Fruit fly (Drosophila melanogaster) whole organism, embryonic: ENCODE results near the gene CG34163.

Experiments
- Asciz ChIP-seq: fragments of 200-800 bp; sonication (Bioruptor generic); optimal IDR thresholded peaks from 2 replicates; lab custom pipeline; 2017; ENCODE audit warnings: missing biosample characterization, mild to moderate bottlenecking, missing genetic modification characterization, missing genetic modification reagents
- Atf-2 ChIP-seq: fragments of 200-800 bp; sonication (Bioruptor generic); optimal IDR thresholded peaks from 2 replicates; lab custom pipeline; 2016; ENCODE audit warnings: missing biosample characterization, missing genetic modification characterization
- BtbVII ChIP-seq: fragments of 200-800 bp; sonication (Bioruptor generic); optimal IDR thresholded peaks from 3 replicates; lab custom pipeline; 2017; ENCODE audit warnings: missing biosample characterization, mild to moderate bottlenecking, missing genetic modification characterization
- CG10321 ChIP-seq: fragments of 200-800 bp; sonication (Bioruptor generic); IDR thresholded peaks from 2 replicates; pipeline ENCODE4 v1.3.6; 2022; ENCODE audit warnings: missing biosample characterization, missing genetic modification characterization
- CG10431 ChIP-seq: fragments of 200-800 bp; sonication (Bioruptor generic); optimal IDR thresholded peaks from 3 replicates; lab custom pipeline; 2018; ENCODE audit warnings: missing biosample characterization, mild to moderate bottlenecking, missing genetic modification characterization
- CG10462 ChIP-seq: fragments of 200-800 bp; sonication (Bioruptor generic); optimal IDR thresholded peaks from 2 replicates; lab custom pipeline; 2016; ENCODE audit warnings: missing biosample characterization, missing genetic modification characterization
- CG12219 ChIP-seq: fragments of 200-800 bp; sonication (Bioruptor generic); optimal IDR thresholded peaks from 3 replicates; lab custom pipeline; 2018; ENCODE audit warnings: missing biosample characterization, mild to moderate bottlenecking, missing genetic modification characterization
- CG13624 ChIP-seq: fragments of 200-800 bp; sonication (Bioruptor generic); optimal IDR thresholded peaks from 2 replicates; lab custom pipeline; 2016; ENCODE audit warnings: missing biosample characterization, missing genetic modification characterization
- CG15269 ChIP-seq: fragments of 200-800 bp; sonication (Bioruptor generic); optimal IDR thresholded peaks from 2 replicates; lab custom pipeline; 2018; ENCODE audit warnings: missing biosample characterization, mild to moderate bottlenecking, missing genetic modification characterization, moderate library complexity
- CG16779 ChIP-seq: fragments of 200-800 bp; sonication (Bioruptor generic); IDR thresholded peaks from 2 replicates; pipeline ENCODE4 v1.3.6; 2022; ENCODE audit warnings: missing biosample characterization, missing genetic modification characterization
- CG16863 ChIP-seq: fragments of 200-800 bp; sonication (Bioruptor generic); optimal IDR thresholded peaks from 3 replicates; lab custom pipeline; 2016; ENCODE audit warnings: missing biosample characterization, missing genetic modification characterization
- CG17186 ChIP-seq: fragments of 200-800 bp; sonication (Bioruptor generic); optimal IDR thresholded peaks from 3 replicates; lab custom pipeline; 2017; ENCODE audit warnings: missing biosample characterization, missing genetic modification reagents, missing genetic modification characterization
- CG17361 ChIP-seq: fragments of 200-800 bp; sonication (Bioruptor generic); IDR thresholded peaks from 3 replicates; pipeline ENCODE4 v1.3.6; 2022; ENCODE audit warnings: missing biosample characterization, missing genetic modification characterization
- CG17912 ChIP-seq: fragments of 200-800 bp; sonication (Bioruptor generic); optimal IDR thresholded peaks from 2 replicates; lab custom pipeline; 2018; ENCODE audit warnings: missing biosample characterization, mild to moderate bottlenecking, missing genetic modification characterization
- CG3838 ChIP-seq: fragments of 200-800 bp; sonication (Bioruptor generic); optimal IDR thresholded peaks from 3 replicates; lab custom pipeline; 2016; ENCODE audit warnings: missing biosample characterization, missing genetic modification characterization
- CG4820 ChIP-seq: fragments of 200-800 bp; sonication (Bioruptor generic); optimal IDR thresholded peaks from 3 replicates; lab custom pipeline; 2016; ENCODE audit warnings: missing biosample characterization, missing genetic modification characterization
- CG7839 ChIP-seq: fragments of 200-800 bp; sonication (Bioruptor generic); optimal IDR thresholded peaks from 3 replicates; lab custom pipeline; 2018; ENCODE audit warnings: missing biosample characterization, mild to moderate bottlenecking, missing genetic modification characterization, moderate library complexity
- CG8089 ChIP-seq: fragments of 200-800 bp; sonication (Bioruptor generic); optimal IDR thresholded peaks from 3 replicates; lab custom pipeline; 2016; ENCODE audit warnings: missing biosample characterization, missing genetic modification characterization
- CHES-1-like ChIP-seq: fragments of 200-800 bp; sonication (Bioruptor generic); optimal IDR thresholded peaks from 2 replicates; lab custom pipeline; 2016; ENCODE audit warnings: missing biosample characterization, missing genetic modification characterization
- Camta ChIP-seq: fragments of 200-800 bp; sonication (Bioruptor generic); optimal IDR thresholded peaks from 2 replicates; lab custom pipeline; 2016; ENCODE audit warnings: missing biosample characterization, missing genetic modification characterization
- CoRest ChIP-seq: fragments of 200-800 bp; sonication (Bioruptor generic); optimal IDR thresholded peaks from 3 replicates; lab custom pipeline; 2018; ENCODE audit warnings: missing biosample characterization, mild to moderate bottlenecking, missing genetic modification characterization, moderate library complexity
- CrebB ChIP-seq: fragments of 200-800 bp; sonication (Bioruptor generic); optimal IDR thresholded peaks from 3 replicates; lab custom pipeline; 2018; ENCODE audit warnings: missing biosample characterization, mild to moderate bottlenecking, missing genetic modification characterization
- Dip3 ChIP-seq: fragments of 200-800 bp; sonication (Bioruptor generic); optimal IDR thresholded peaks from 3 replicates; lab custom pipeline; 2016; ENCODE audit warnings: missing biosample characterization, missing genetic modification characterization
- Doc3 ChIP-seq: fragments of 200-800 bp; sonication (Bioruptor generic); IDR thresholded peaks from 3 replicates; pipeline ENCODE4 v1.3.6; 2022; ENCODE audit warnings: missing biosample characterization, missing genetic modification characterization; ENCODE audit not compliant: partially characterized antibody
- Ets65A ChIP-seq: fragments of 200-800 bp; sonication (Bioruptor generic); peaks from one replicate; lab custom pipeline; 2016; ENCODE audit warnings: missing biosample characterization, missing genetic modification characterization
- Ets97D ChIP-seq: fragments of 200-800 bp; sonication (Bioruptor generic); optimal IDR thresholded peaks from 3 replicates; lab custom pipeline; 2016; ENCODE audit warnings: missing biosample characterization, missing genetic modification characterization
- Hmr ChIP-seq: fragments of 200-800 bp; sonication (Bioruptor generic); optimal IDR thresholded peaks from 3 replicates; lab custom pipeline; 2017; ENCODE audit warnings: mild to moderate bottlenecking, missing biosample characterization, missing genetic modification reagents, missing genetic modification characterization
- MTF-1 ChIP-seq: fragments of 200-800 bp; sonication (Bioruptor generic); optimal IDR thresholded peaks from 2 replicates; lab custom pipeline; 2018; ENCODE audit warnings: missing biosample characterization, mild to moderate bottlenecking, missing genetic modification characterization, borderline replicate concordance
- Mad ChIP-seq: fragments of 200-800 bp; sonication (Bioruptor generic); optimal IDR thresholded peaks from 2 replicates; lab custom pipeline; 2016; ENCODE audit warnings: missing biosample characterization, missing genetic modification characterization
- Med ChIP-seq: fragments of 200-800 bp; sonication (Bioruptor generic); peaks from one replicate; lab custom pipeline; 2016; ENCODE audit warnings: missing biosample characterization, missing genetic modification characterization, mild to moderate bottlenecking, inconsistent platforms, moderate library complexity
- Nf-YA ChIP-seq: fragments of 200-800 bp; sonication (Bioruptor generic); IDR thresholded peaks from 2 replicates; pipeline ENCODE4 v1.3.6; 2022; ENCODE audit warnings: missing biosample characterization, missing genetic modification characterization
- Sox100B ChIP-seq: fragments of 200-800 bp; sonication (Bioruptor generic); optimal IDR thresholded peaks from 3 replicates; lab custom pipeline; 2018; ENCODE audit warnings: missing biosample characterization, mild to moderate bottlenecking, missing genetic modification characterization
- Xbp1 ChIP-seq: fragments of 200-800 bp; sonication (Bioruptor generic); optimal IDR thresholded peaks from 3 replicates; lab custom pipeline; 2016; ENCODE audit warnings: missing biosample characterization, mild to moderate bottlenecking, missing genetic modification characterization
- abd-A ChIP-seq: fragments of 200-800 bp; sonication (Bioruptor generic); optimal IDR thresholded peaks from 3 replicates; lab custom pipeline; 2019; ENCODE audit warnings: missing biosample characterization, mild to moderate bottlenecking, missing genetic modification characterization, moderate library complexity
- cg ChIP-seq: fragments of 200-800 bp; sonication (Bioruptor generic); optimal IDR thresholded peaks from 3 replicates; lab custom pipeline; 2019; ENCODE audit warnings: missing biosample characterization, mild to moderate bottlenecking, missing genetic modification characterization, moderate library complexity
- chm ChIP-seq: fragments of 200-800 bp; sonication (Bioruptor generic); IDR thresholded peaks from 2 replicates; pipeline ENCODE4 v1.3.6; 2022; ENCODE audit warnings: missing biosample characterization, missing genetic modification characterization
- en ChIP-seq: fragments of 200-800 bp; sonication (Bioruptor generic); optimal IDR thresholded peaks from 2 replicates; lab custom pipeline; 2016; ENCODE audit warnings: missing biosample characterization, missing genetic modification characterization
- gcm ChIP-seq: fragments of 200-800 bp; sonication (Bioruptor generic); optimal IDR thresholded peaks from 2 replicates; lab custom pipeline; 2019; ENCODE audit warnings: missing biosample characterization, mild to moderate bottlenecking, missing genetic modification characterization, moderate library complexity
- gsb-n ChIP-seq: fragments of 200-800 bp; sonication (Bioruptor generic); optimal IDR thresholded peaks from 3 replicates; lab custom pipeline; 2018; ENCODE audit warnings: missing biosample characterization, mild to moderate bottlenecking, missing genetic modification characterization
- ham ChIP-seq: fragments of 200-800 bp; sonication (Bioruptor generic); IDR thresholded peaks from 2 replicates; pipeline ENCODE4 v1.3.6; 2022; ENCODE audit warnings: missing biosample characterization, missing genetic modification characterization
- inv ChIP-seq: fragments of 200-800 bp; sonication (Bioruptor generic); IDR thresholded peaks from 2 replicates; pipeline ENCODE4 v1.3.6; 2022; ENCODE audit warnings: missing biosample characterization, missing genetic modification characterization; ENCODE audit not compliant: partially characterized antibody
- kni ChIP-seq: fragments of 200-800 bp; sonication (Bioruptor generic); optimal IDR thresholded peaks from 3 replicates; lab custom pipeline; 2017; ENCODE audit warnings: mild to moderate bottlenecking, missing biosample characterization, missing genetic modification reagents, missing genetic modification characterization
- nmo ChIP-seq: fragments of 200-800 bp; sonication (Bioruptor generic); optimal IDR thresholded peaks from 2 replicates; lab custom pipeline; 2018; ENCODE audit warnings: missing biosample characterization, mild to moderate bottlenecking, missing genetic modification characterization, moderate library complexity
- prd ChIP-seq, 3 experiments: fragments of >200 bp in 2 of 3; fragments of 200-800 bp in 1 of 3; sonication (Bioruptor generic) in 1 of 3; optimal IDR thresholded peaks in 2 of 3; IDR thresholded peaks in 1 of 3; 2 replicates in 2 of 3; 3 replicates in 1 of 3; pipeline versions ENCODE4 v1.3.6 to Lab custom; 2017 to 2022; ENCODE audit warnings: missing biosample characterization in 1 of 3, missing genetic modification characterization in 1 of 3
- slou ChIP-seq: fragments of 200-800 bp; sonication (Bioruptor generic); optimal IDR thresholded peaks from 3 replicates; lab custom pipeline; 2016; ENCODE audit warnings: missing biosample characterization, missing genetic modification characterization
- slp2 ChIP-seq: fragments of 200-800 bp; sonication (Bioruptor generic); optimal IDR thresholded peaks from 2 replicates; lab custom pipeline; 2016; ENCODE audit warnings: missing biosample characterization, missing genetic modification characterization
- sug ChIP-seq: fragments of 200-800 bp; optimal IDR thresholded peaks from 2 replicates; lab custom pipeline; 2019; ENCODE audit warnings: missing biosample characterization, mild to moderate bottlenecking, missing genetic modification characterization, moderate library complexity
- tll ChIP-seq, 2 experiments: fragments of 200-800 bp in 1 of 2; fragments of >200 bp in 1 of 2; sonication (Bioruptor generic) in 1 of 2; optimal IDR thresholded peaks; 2 replicates each; lab custom pipeline; 2017 to 2019; ENCODE audit warnings: missing biosample characterization in 2 of 2, missing genetic modification characterization in 2 of 2, mild to moderate bottlenecking in 1 of 2, moderate library complexity in 1 of 2
- twi ChIP-seq: fragments of 200-800 bp; optimal IDR thresholded peaks from 2 replicates; lab custom pipeline; 2019; ENCODE audit warnings: missing biosample characterization, mild to moderate bottlenecking, missing genetic modification characterization, moderate library complexity
- zen ChIP-seq: fragments of 200-800 bp; sonication (Bioruptor generic); optimal IDR thresholded peaks from 3 replicates; lab custom pipeline; 2018; ENCODE audit warnings: missing biosample characterization, mild to moderate bottlenecking, missing genetic modification characterization, moderate library complexity

Gene CG34163

dm6 chr2L:12007331-12007791, 19.3 kb downstream of the CG34163 start (continued):
- no peak for TF ChIP-seq chm
- no peak for TF ChIP-seq Nf-YA (GFP tag; lab: Robert Waterston, UW)
- peak; percentile 85 for TF ChIP-seq CG12219 (GFP tag; lab: Kevin White, UChicago)
- TF ChIP-seq inv (GFP tag; lab: Robert Waterston, UW), result no peak
- TF ChIP-seq CG17186, result peak; percentile 87
- peak; percentile 33 for TF ChIP-seq Xbp1 (GFP tag; lab: Kevin White, UChicago)
- no peak for TF ChIP-seq CG17361 (GFP tag; lab: Robert Waterston, UW)
- TF ChIP-seq tll (GFP tag; optimal IDR thresholded peaks at IDR 0.05; lab: Kevin White, UChicago), result peak in 1 of 2 experiments; percentile 92
- peak; percentile 21 for TF ChIP-seq CoRest
- TF ChIP-seq nmo, result peak; percentile 81
- peak; percentile 77 for TF ChIP-seq BtbVII
- TF ChIP-seq kni (GFP tag; lab: Kevin White, UChicago), result peak; percentile 100
- peak; percentile 10 for TF ChIP-seq en (GFP tag; lab: Kevin White, UChicago)
- peak; percentile 96 for TF ChIP-seq Med (GFP tag; lab: Kevin White, UChicago)
- peak; percentile 64 for TF ChIP-seq CG3838 (GFP tag; lab: Kevin White, UChicago)
- TF ChIP-seq CG16863 (GFP tag; lab: Kevin White, UChicago), result no peak
- no peak for TF ChIP-seq slp2 (GFP tag; lab: Kevin White, UChicago)
- peak; percentile 74 for TF ChIP-seq CG13624 (GFP tag; lab: Kevin White, UChicago)
- TF ChIP-seq CrebB, result peak; percentile 74
- peak; percentile 0 for TF ChIP-seq Ets97D (GFP tag; lab: Kevin White, UChicago)
- TF ChIP-seq Ets65A, result no peak
- TF ChIP-seq abd-A (tag; lab: Kevin White, UChicago), result peak; percentile 100
- TF ChIP-seq Hmr (GFP tag; lab: Kevin White, UChicago), result peak; percentile 94
- no peak for TF ChIP-seq slou (GFP tag; lab: Kevin White, UChicago)
- TF ChIP-seq CG4820 (GFP tag; lab: Kevin White, UChicago), result no peak
- peak; percentile 19 for TF ChIP-seq gsb-n (tag; lab: Kevin White, UChicago)
- TF ChIP-seq Asciz (GFP tag; lab: Kevin White, UChicago), result no peak
- no peak for TF ChIP-seq CG16779 (GFP tag; lab: Robert Waterston, UW)
- peak; percentile 16 for TF ChIP-seq Camta (GFP tag; lab: Kevin White, UChicago)
- TF ChIP-seq CHES-1-like (GFP tag; lab: Kevin White, UChicago), result peak; percentile 45
- TF ChIP-seq cg (GFP tag; lab: Kevin White, UChicago), result peak; percentile 69
- TF ChIP-seq Atf-2 (GFP tag; lab: Kevin White, UChicago), result peak; percentile 48
- peak; percentile 65 for TF ChIP-seq Mad
- TF ChIP-seq Sox100B (GFP tag; lab: Kevin White, UChicago), result peak; percentile 35
- TF ChIP-seq CG10321 (GFP tag; lab: Robert Waterston, UW), result no peak
- peak; percentile 79 for TF ChIP-seq gcm (GFP tag; lab: Kevin White, UChicago)
- TF ChIP-seq CG17912, result peak; percentile 98
- TF ChIP-seq sug (tag; lab: Kevin White, UChicago), result peak; percentile 93
- TF ChIP-seq Dip3, result no peak
- TF ChIP-seq CG7839 (tag; lab: Kevin White, UChicago), result peak; percentile 59
- TF ChIP-seq zen (tag; lab: Kevin White, UChicago), result peak; percentile 88
- TF ChIP-seq twi (tag; lab: Kevin White, UChicago), result peak; percentile 60
- no peak for TF ChIP-seq CG10462 (GFP tag; lab: Kevin White, UChicago)
- no peak for TF ChIP-seq ham (GFP tag; lab: Robert Waterston, UW)
- TF ChIP-seq CG10431 (GFP tag; lab: Kevin White, UChicago), result peak; percentile 85
- peak; percentile 66 for TF ChIP-seq CG8089 (GFP tag; lab: Kevin White, UChicago)
- TF ChIP-seq prd (optimal IDR thresholded peaks at IDR 0.05; lab: Kevin White, UChicago), result no peak
- no peak for TF ChIP-seq prd (GFP tag; IDR thresholded peaks at IDR 0.05; lab: Robert Waterston, UW)
- TF ChIP-seq CG15269 (tag; lab: Kevin White, UChicago), result peak; percentile 84
- TF ChIP-seq Doc3 (GFP tag; lab: Robert Waterston, UW), result no peak
- peak; percentile 53 for TF ChIP-seq MTF-1 (GFP tag; lab: Kevin White, UChicago)
